Fruit fly (Drosophila melanogaster) whole organism, prepupa: ENCODE data around the gene euc.
A peak's percentile ranks its signal among the peaks of the same experiment; 100 is the strongest.

ENCODE experiments used
- Blimp-1 ChIP-seq: fragments of 200-800 bp; sonication (Bioruptor generic); optimal IDR thresholded peaks from 3 replicates; lab custom pipeline; 2017; ENCODE audit warnings: missing biosample characterization, missing genetic modification characterization, mild to moderate bottlenecking, moderate library complexity, missing genetic modification reagents
- CG10631 ChIP-seq: fragments of 200-800 bp; sonication (Bioruptor generic); optimal IDR thresholded peaks from 2 replicates; lab custom pipeline; 2016; ENCODE audit warnings: missing biosample characterization, missing genetic modification characterization
- CG10669 ChIP-seq: fragments of 200-800 bp; sonication (Bioruptor generic); optimal IDR thresholded peaks from 3 replicates; lab custom pipeline; 2018; ENCODE audit warnings: missing biosample characterization, mild to moderate bottlenecking, missing genetic modification characterization, moderate library complexity
- CG11762 ChIP-seq: fragments of 200-800 bp; sonication (Bioruptor generic); optimal IDR thresholded peaks from 3 replicates; lab custom pipeline; 2016; ENCODE audit warnings: missing biosample characterization, missing genetic modification characterization; ENCODE audit not compliant: insufficient read depth
- CG11902 ChIP-seq: fragments of 200-800 bp; sonication (Bioruptor generic); optimal IDR thresholded peaks from 3 replicates; lab custom pipeline; 2016; ENCODE audit warnings: missing biosample characterization, missing genetic modification characterization
- CG15336 ChIP-seq: fragments of 200-800 bp; sonication (Bioruptor generic); IDR thresholded peaks from 2 replicates; pipeline ENCODE4 v1.3.6; 2022; ENCODE audit warnings: missing biosample characterization, missing genetic modification characterization
- CG1621 ChIP-seq: fragments of 200-800 bp; sonication (Bioruptor generic); optimal IDR thresholded peaks from 3 replicates; lab custom pipeline; 2018; ENCODE audit warnings: missing biosample characterization, mild to moderate bottlenecking, missing genetic modification characterization
- CG16779 ChIP-seq: fragments of 200-800 bp; sonication (Bioruptor generic); optimal IDR thresholded peaks from 3 replicates; lab custom pipeline; 2017; ENCODE audit warnings: missing biosample characterization, mild to moderate bottlenecking, missing genetic modification characterization
- CG31627 ChIP-seq: fragments of 200-800 bp; sonication (Bioruptor generic); optimal IDR thresholded peaks from 3 replicates; lab custom pipeline; 2016; ENCODE audit warnings: missing biosample characterization, missing genetic modification characterization
- CG32006 ChIP-seq: fragments of 200-800 bp; sonication (Bioruptor generic); optimal IDR thresholded peaks from 3 replicates; lab custom pipeline; 2017; ENCODE audit warnings: missing biosample characterization, mild to moderate bottlenecking, missing genetic modification characterization
- CG34406 ChIP-seq: fragments of 200-800 bp; sonication (Bioruptor generic); optimal IDR thresholded peaks from 3 replicates; lab custom pipeline; 2016; ENCODE audit warnings: missing biosample characterization, missing genetic modification characterization
- CG3919 ChIP-seq: fragments of 200-800 bp; sonication (Bioruptor generic); optimal IDR thresholded peaks from 3 replicates; lab custom pipeline; 2016; ENCODE audit warnings: missing biosample characterization, missing genetic modification characterization
- CG4318 ChIP-seq: fragments of 200-800 bp; sonication (Bioruptor generic); optimal IDR thresholded peaks from 3 replicates; lab custom pipeline; 2017; ENCODE audit warnings: missing biosample characterization, mild to moderate bottlenecking, missing genetic modification characterization
- CG6163 ChIP-seq: fragments of 200-800 bp; sonication (Bioruptor generic); IDR thresholded peaks from 3 replicates; pipeline ENCODE4 v1.3.6; 2022; ENCODE audit warnings: missing biosample characterization, missing genetic modification characterization
- CG6276 ChIP-seq: fragments of 200-800 bp; sonication (Bioruptor generic); optimal IDR thresholded peaks from 2 replicates; lab custom pipeline; 2017; ENCODE audit warnings: missing biosample characterization, mild to moderate bottlenecking, missing genetic modification characterization
- CG6792 ChIP-seq: fragments of 200-800 bp; sonication (Bioruptor generic); optimal IDR thresholded peaks from 3 replicates; lab custom pipeline; 2016; ENCODE audit warnings: missing biosample characterization, missing genetic modification characterization
- CG6808 ChIP-seq: fragments of 200-800 bp; sonication (Bioruptor generic); optimal IDR thresholded peaks from 3 replicates; lab custom pipeline; 2017; ENCODE audit warnings: missing biosample characterization, missing genetic modification characterization, mild to moderate bottlenecking, moderate library complexity, missing genetic modification reagents
- CG6854 ChIP-seq: fragments of 200-800 bp; sonication (Bioruptor generic); optimal IDR thresholded peaks from 2 replicates; lab custom pipeline; 2017; ENCODE audit warnings: missing biosample characterization, mild to moderate bottlenecking, missing genetic modification characterization
- CG7368 ChIP-seq: fragments of 200-800 bp; sonication (Bioruptor generic); optimal IDR thresholded peaks from 3 replicates; lab custom pipeline; 2016; ENCODE audit warnings: missing biosample characterization, missing genetic modification characterization
- CG8119 ChIP-seq: fragments of 200-800 bp; sonication (Bioruptor generic); IDR thresholded peaks from 3 replicates; pipeline ENCODE4 v1.3.6; 2022; ENCODE audit warnings: missing biosample characterization, missing genetic modification characterization
- CG8319 ChIP-seq: fragments of 200-800 bp; sonication (Bioruptor generic); optimal IDR thresholded peaks from 3 replicates; lab custom pipeline; 2016; ENCODE audit warnings: missing biosample characterization, missing genetic modification characterization
- CG8632 ChIP-seq: fragments of 200-800 bp; sonication (Bioruptor generic); optimal IDR thresholded peaks from 3 replicates; lab custom pipeline; 2016; ENCODE audit warnings: missing biosample characterization, missing genetic modification characterization
- CG9139 ChIP-seq: fragments of 200-800 bp; sonication (Bioruptor generic); optimal IDR thresholded peaks from 3 replicates; lab custom pipeline; 2017; ENCODE audit warnings: missing biosample characterization, mild to moderate bottlenecking, missing genetic modification characterization
- Eip75B ChIP-seq: fragments of 200-800 bp; sonication (Bioruptor generic); optimal IDR thresholded peaks from 3 replicates; lab custom pipeline; 2016; ENCODE audit warnings: missing biosample characterization, missing genetic modification characterization
- Eip78C ChIP-seq: fragments of 200-800 bp; sonication (Bioruptor generic); peaks from one replicate; lab custom pipeline; 2016; ENCODE audit warnings: missing biosample characterization, missing genetic modification characterization
- Eip93F ChIP-seq: fragments of 200-800 bp; sonication (Bioruptor generic); optimal IDR thresholded peaks from 2 replicates; lab custom pipeline; 2016; ENCODE audit warnings: missing biosample characterization, mild to moderate bottlenecking, missing genetic modification characterization
- Ets21C ChIP-seq: fragments of 200-800 bp; sonication (Bioruptor generic); optimal IDR thresholded peaks from 3 replicates; lab custom pipeline; 2016; ENCODE audit warnings: missing biosample characterization, missing genetic modification characterization
- Ets96B ChIP-seq: fragments of 200-800 bp; optimal IDR thresholded peaks from 2 replicates; lab custom pipeline; 2019; ENCODE audit warnings: missing biosample characterization, mild to moderate bottlenecking, missing genetic modification characterization, moderate library complexity
- Hr38 ChIP-seq: sonication (Bioruptor generic); optimal IDR thresholded peaks from 2 replicates; lab custom pipeline; 2016; ENCODE audit warnings: missing biosample characterization, missing genetic modification characterization
- Hr39 ChIP-seq: fragments of 200-800 bp; sonication (Bioruptor generic); optimal IDR thresholded peaks from 2 replicates; lab custom pipeline; 2016; ENCODE audit warnings: missing biosample characterization, missing genetic modification characterization
- Hr4 ChIP-seq: fragments of 200-800 bp; sonication (Bioruptor generic); optimal IDR thresholded peaks from 3 replicates; lab custom pipeline; 2016; ENCODE audit warnings: missing biosample characterization, missing genetic modification characterization
- Lpt ChIP-seq: fragments of 200-800 bp; sonication (Bioruptor generic); optimal IDR thresholded peaks from 3 replicates; lab custom pipeline; 2016; ENCODE audit warnings: missing biosample characterization, missing genetic modification characterization
- Met ChIP-seq: fragments of 200-800 bp; sonication (Bioruptor generic); optimal IDR thresholded peaks from 3 replicates; lab custom pipeline; 2016; ENCODE audit warnings: missing biosample characterization, missing genetic modification characterization
- OdsH ChIP-seq: fragments of 200-800 bp; sonication (Bioruptor generic); optimal IDR thresholded peaks from 3 replicates; lab custom pipeline; 2016; ENCODE audit warnings: missing biosample characterization, missing genetic modification characterization
- Smox ChIP-seq: fragments of 200-800 bp; sonication (Bioruptor generic); optimal IDR thresholded peaks from 3 replicates; lab custom pipeline; 2016; ENCODE audit warnings: missing biosample characterization, missing genetic modification characterization
- achi ChIP-seq: fragments of 200-800 bp; sonication (Bioruptor generic); optimal IDR thresholded peaks from 3 replicates; lab custom pipeline; 2016; ENCODE audit warnings: missing biosample characterization, missing genetic modification characterization
- acj6 ChIP-seq: fragments of 200-800 bp; sonication (Bioruptor generic); optimal IDR thresholded peaks from 3 replicates; lab custom pipeline; 2016; ENCODE audit warnings: missing biosample characterization, missing genetic modification characterization
- cyc ChIP-seq: fragments of 200-800 bp; sonication (Bioruptor generic); optimal IDR thresholded peaks from 3 replicates; lab custom pipeline; 2016; ENCODE audit warnings: missing biosample characterization, missing genetic modification characterization
- dac ChIP-seq: fragments of 200-800 bp; sonication (Bioruptor generic); optimal IDR thresholded peaks from 2 replicates; lab custom pipeline; 2017; ENCODE audit warnings: missing biosample characterization, mild to moderate bottlenecking, missing genetic modification characterization
- eg ChIP-seq: fragments of 200-800 bp; sonication (Bioruptor generic); IDR thresholded peaks from 3 replicates; pipeline ENCODE4 v1.3.6; 2022; ENCODE audit warnings: missing biosample characterization, missing genetic modification characterization
- esn ChIP-seq: fragments of 200-800 bp; sonication (Bioruptor generic); optimal IDR thresholded peaks from 2 replicates; lab custom pipeline; 2016; ENCODE audit warnings: missing biosample characterization, mild to moderate bottlenecking, missing genetic modification characterization, moderate library complexity
- fd59A ChIP-seq: fragments of 200-800 bp; sonication (Bioruptor generic); optimal IDR thresholded peaks from 2 replicates; lab custom pipeline; 2017; ENCODE audit warnings: missing biosample characterization, mild to moderate bottlenecking, missing genetic modification characterization, missing genetic modification reagents
- fd85E ChIP-seq: fragments of 200-800 bp; sonication (Bioruptor generic); optimal IDR thresholded peaks from 3 replicates; lab custom pipeline; 2016; ENCODE audit warnings: missing biosample characterization, missing genetic modification characterization
- lz ChIP-seq: fragments of 200-800 bp; sonication (Bioruptor generic); optimal IDR thresholded peaks from 3 replicates; lab custom pipeline; 2016; ENCODE audit warnings: missing biosample characterization, missing genetic modification characterization
- net ChIP-seq: fragments of 200-800 bp; sonication (Bioruptor generic); optimal IDR thresholded peaks from 3 replicates; lab custom pipeline; 2016; ENCODE audit warnings: missing biosample characterization, missing genetic modification characterization
- pdm3 ChIP-seq: fragments of 200-800 bp; sonication (Bioruptor generic); optimal IDR thresholded peaks from 3 replicates; lab custom pipeline; 2016; ENCODE audit warnings: missing biosample characterization, missing genetic modification characterization
- salr ChIP-seq, 2 experiments: fragments of 200-800 bp; sonication (Bioruptor generic); optimal IDR thresholded peaks; 3 replicates each; lab custom pipeline; 2016 to 2018; ENCODE audit warnings: missing biosample characterization in 2 of 2, missing genetic modification characterization in 2 of 2, mild to moderate bottlenecking in 1 of 2
- ss ChIP-seq, 2 experiments: fragments of 200-800 bp; sonication (Bioruptor generic); optimal IDR thresholded peaks; 2 replicates in 1 of 2; 3 replicates in 1 of 2; lab custom pipeline; 2017 to 2018; ENCODE audit warnings: mild to moderate bottlenecking in 2 of 2, missing biosample characterization in 2 of 2, missing genetic modification characterization in 2 of 2, moderate library complexity in 1 of 2
- svp ChIP-seq: fragments of 200-800 bp; sonication (Bioruptor generic); peaks from one replicate; lab custom pipeline; 2016; ENCODE audit warnings: missing biosample characterization, missing genetic modification characterization
- topi ChIP-seq: fragments of 200-800 bp; sonication (Bioruptor generic); optimal IDR thresholded peaks from 3 replicates; lab custom pipeline; 2016; ENCODE audit warnings: missing biosample characterization, missing genetic modification characterization
- vri ChIP-seq: fragments of 200-800 bp; sonication (Bioruptor generic); optimal IDR thresholded peaks from 3 replicates; lab custom pipeline; 2016; ENCODE audit warnings: missing biosample characterization, mild to moderate bottlenecking, missing genetic modification characterization

The euc gene

dm6 chr3R:18928918-18929705, 49.5 kb downstream of the euc start, which contains the start of gene CG42613:
CG42613 (plus strand) TSS chr3R:18929196.
- TF ChIP-seq Ets21C (GFP tag; lab: Kevin White, UChicago) (no peak), fd59A (no peak), CG6276 (GFP tag; lab: Kevin White, UChicago) (peak; percentile 5), eg (0 out of 3 replicates have a peak, but pooled peaks have one; percentile 40), CG9139 (GFP tag; lab: Kevin White, UChicago) (no peak), fd85E (GFP tag; lab: Kevin White, UChicago) (peak; percentile 2), Lpt (GFP tag; lab: Kevin White, UChicago) (peak; percentile 2), CG6792 (GFP tag; lab: Kevin White, UChicago) (peak; percentile 15), Eip78C (GFP tag; lab: Kevin White, UChicago) (peak; percentile 42), Eip93F (GFP tag; lab: Kevin White, UChicago) (no peak), lz (GFP tag; lab: Kevin White, UChicago) (peak; percentile 53), Hr39 (GFP tag; lab: Kevin White, UChicago) (peak; percentile 40), CG11902 (GFP tag; lab: Kevin White, UChicago) (no peak), vri (GFP tag; lab: Kevin White, UChicago) (peak; percentile 9), CG10669 (GFP tag; lab: Kevin White, UChicago) (peak; percentile 31), Met (peak; percentile 60), CG3919 (GFP tag; lab: Kevin White, UChicago) (peak; percentile 72), CG11762 (GFP tag; lab: Kevin White, UChicago) (peak; percentile 18), net (GFP tag; lab: Kevin White, UChicago) (peak; percentile 71), CG8632 (GFP tag; lab: Kevin White, UChicago) (peak; percentile 14), CG34406 (GFP tag; lab: Kevin White, UChicago) (peak; percentile 42), CG10631 (peak; percentile 28), CG4318 (GFP tag; lab: Kevin White, UChicago) (no peak), cyc (GFP tag; lab: Kevin White, UChicago) (peak; percentile 65), Eip75B (GFP tag; lab: Kevin White, UChicago) (peak; percentile 52), CG16779 (tag; lab: Kevin White, UChicago) (peak; percentile 36), esn (GFP tag; lab: Kevin White, UChicago) (peak; percentile 61), svp (GFP tag; lab: Kevin White, UChicago) (no peak), CG8319 (GFP tag; lab: Kevin White, UChicago) (peak; percentile 44), CG7368 (GFP tag; lab: Kevin White, UChicago) (peak; percentile 43), CG32006 (peak; percentile 12), Ets96B (tag; lab: Kevin White, UChicago) (no peak), dac (peak; percentile 25), Hr38 (GFP tag; lab: Kevin White, UChicago) (no peak), achi (GFP tag; lab: Kevin White, UChicago) (peak; percentile 59), Hr4 (GFP tag; lab: Kevin White, UChicago) (peak; percentile 13), Blimp-1 (GFP tag; lab: Kevin White, UChicago) (peak; percentile 42), CG8119 (no peak), acj6 (GFP tag; lab: Kevin White, UChicago) (peak; percentile 46), CG15336 (no peak), salr (GFP tag; optimal IDR thresholded peaks at IDR 0.05; lab: Kevin White, UChicago) (peak in 1 of 2 experiments; percentile 52), CG31627 (GFP tag; lab: Kevin White, UChicago) (peak; percentile 40), ss (GFP tag; optimal IDR thresholded peaks at IDR 0.05; lab: Kevin White, UChicago) (no peak), OdsH (GFP tag; lab: Kevin White, UChicago) (peak; percentile 40), CG6163 (GFP tag; lab: Robert Waterston, UW) (peak; percentile 77), topi (GFP tag; lab: Kevin White, UChicago) (peak; percentile 44), CG1621 (peak; percentile 50), CG6854 (peak; percentile 42), Smox (GFP tag; lab: Kevin White, UChicago) (no peak), CG6808 (peak; percentile 30), pdm3 (GFP tag; lab: Kevin White, UChicago) (peak; percentile 65)
